Fruit fly (Drosophila melanogaster): Measurements from ENCODE around the gene mRpS21.

dm6 chr3R:13422178-13422577 lies 40.6 kb upstream of the mRpS21 start:
- no peak for TF ChIP-seq salr (GFP tag; optimal IDR thresholded peaks at IDR 0.05)
- no peak for TF ChIP-seq OdsH (GFP tag; optimal IDR thresholded peaks at IDR 0.05)
- no peak for TF ChIP-seq Eip78C (GFP tag)
- TF ChIP-seq Sox102F (GFP tag; optimal IDR thresholded peaks at IDR 0.05) = no peak
- TF ChIP-seq CG10669 (GFP tag; optimal IDR thresholded peaks at IDR 0.05) = no peak
- TF ChIP-seq CG9139 (GFP tag; optimal IDR thresholded peaks at IDR 0.05) = no peak
- no peak for TF ChIP-seq cyc (GFP tag; optimal IDR thresholded peaks at IDR 0.05)
- no peak for TF ChIP-seq Eip75B (GFP tag; optimal IDR thresholded peaks at IDR 0.05)
- TF ChIP-seq fd85E (GFP tag; optimal IDR thresholded peaks at IDR 0.05) = no peak
